Fruit fly (Drosophila melanogaster) whole organism, embryonic: ENCODE measurements around the gene gdl.

Experiments used
- Awh ChIP-seq: fragments of 200-800 bp; sonication (Bioruptor generic); IDR thresholded peaks from 2 replicates; pipeline ENCODE4, ENCODE4 v1.3.6; 2022; ENCODE audit warnings: missing biosample characterization, missing genetic modification characterization
- Bdp1 ChIP-seq: fragments of 200-800 bp; sonication (Bioruptor generic); optimal IDR thresholded peaks from 3 replicates; lab custom pipeline; 2016; ENCODE audit warnings: missing biosample characterization, missing genetic modification characterization
- Blimp-1 ChIP-seq: fragments of 200-800 bp; sonication (Bioruptor generic); optimal IDR thresholded peaks from 3 replicates; lab custom pipeline; 2018; ENCODE audit warnings: missing biosample characterization, missing genetic modification characterization, mild to moderate bottlenecking, moderate library complexity, missing genetic modification reagents
- CG10274 ChIP-seq: fragments of 200-800 bp; sonication (Bioruptor generic); optimal IDR thresholded peaks from 3 replicates; lab custom pipeline; 2017; ENCODE audit warnings: missing biosample characterization, mild to moderate bottlenecking, missing genetic modification characterization
- CG12219 ChIP-seq: fragments of 200-800 bp; sonication (Bioruptor generic); optimal IDR thresholded peaks from 3 replicates; lab custom pipeline; 2018; ENCODE audit warnings: missing biosample characterization, mild to moderate bottlenecking, missing genetic modification characterization
- CG14710 ChIP-seq: fragments of 200-800 bp; sonication (Bioruptor generic); optimal IDR thresholded peaks from 3 replicates; lab custom pipeline; 2019; ENCODE audit warnings: missing biosample characterization, mild to moderate bottlenecking, missing genetic modification characterization, moderate library complexity
- CG18476 ChIP-seq: fragments of 200-800 bp; sonication (Bioruptor generic); optimal IDR thresholded peaks from 2 replicates; lab custom pipeline; 2016; ENCODE audit warnings: missing biosample characterization, mild to moderate bottlenecking, missing genetic modification characterization
- CG18599 ChIP-seq: fragments of 200-800 bp; sonication (Bioruptor generic); optimal IDR thresholded peaks from 3 replicates; lab custom pipeline; 2017; ENCODE audit warnings: missing biosample characterization, missing genetic modification characterization, mild to moderate bottlenecking, moderate library complexity, missing genetic modification reagents
- CG18764 ChIP-seq: fragments of 200-800 bp; sonication (Bioruptor generic); optimal IDR thresholded peaks from 3 replicates; lab custom pipeline; 2016; ENCODE audit warnings: missing biosample characterization, missing genetic modification characterization
- CG2120 ChIP-seq: fragments of 200-800 bp; sonication (Bioruptor generic); optimal IDR thresholded peaks from 3 replicates; lab custom pipeline; 2016; ENCODE audit warnings: missing biosample characterization, missing genetic modification characterization
- CG2712 ChIP-seq: fragments of 200-800 bp; optimal IDR thresholded peaks from 3 replicates; lab custom pipeline; 2019; ENCODE audit warnings: missing biosample characterization, mild to moderate bottlenecking, missing genetic modification characterization, moderate library complexity
- CG30431 ChIP-seq: fragments of 200-800 bp; sonication (Bioruptor generic); optimal IDR thresholded peaks from 2 replicates; lab custom pipeline; 2017; ENCODE audit warnings: missing biosample characterization, missing genetic modification characterization
- CG31224 ChIP-seq: fragments of 200-800 bp; sonication (Bioruptor generic); IDR thresholded peaks from 2 replicates; pipeline ENCODE4 v1.3.6; 2022; ENCODE audit warnings: missing biosample characterization, missing genetic modification characterization
- CG3163 ChIP-seq: fragments of 200-800 bp; sonication (Bioruptor generic); optimal IDR thresholded peaks from 3 replicates; lab custom pipeline; 2016; ENCODE audit warnings: missing biosample characterization, missing genetic modification characterization
- CG33213 ChIP-seq: fragments of 200-800 bp; sonication (Bioruptor generic); optimal IDR thresholded peaks from 3 replicates; lab custom pipeline; 2016; ENCODE audit warnings: missing biosample characterization, missing genetic modification characterization
- CG3407 ChIP-seq: fragments of 200-800 bp; sonication (Bioruptor generic); optimal IDR thresholded peaks from 2 replicates; lab custom pipeline; 2018; ENCODE audit warnings: missing biosample characterization, mild to moderate bottlenecking, missing genetic modification characterization
- CG7786 ChIP-seq: fragments of 200-800 bp; sonication (Bioruptor generic); optimal IDR thresholded peaks from 2 replicates; lab custom pipeline; 2016; ENCODE audit warnings: missing biosample characterization, missing genetic modification characterization
- CG8089 ChIP-seq: fragments of 200-800 bp; sonication (Bioruptor generic); optimal IDR thresholded peaks from 3 replicates; lab custom pipeline; 2016; ENCODE audit warnings: missing biosample characterization, missing genetic modification characterization
- CG8281 ChIP-seq: fragments of 200-800 bp; sonication (Bioruptor generic); optimal IDR thresholded peaks from 2 replicates; lab custom pipeline; 2018; ENCODE audit warnings: missing biosample characterization, mild to moderate bottlenecking, missing genetic modification characterization, moderate library complexity
- CG8478 ChIP-seq: fragments of >200 bp; optimal IDR thresholded peaks from 2 replicates; lab custom pipeline; 2018
- CG8765 ChIP-seq: fragments of 200-800 bp; sonication (Bioruptor generic); IDR thresholded peaks from 2 replicates; pipeline ENCODE4 v1.3.6; 2022; ENCODE audit warnings: missing biosample characterization, missing genetic modification characterization
- CG8944 ChIP-seq: fragments of 200-800 bp; sonication (Bioruptor generic); optimal IDR thresholded peaks from 3 replicates; lab custom pipeline; 2016; ENCODE audit warnings: missing biosample characterization, missing genetic modification characterization
- CG9609 ChIP-seq: fragments of 200-800 bp; sonication (Bioruptor generic); optimal IDR thresholded peaks from 3 replicates; lab custom pipeline; 2016; ENCODE audit warnings: missing biosample characterization, missing genetic modification characterization
- Fer3 ChIP-seq: fragments of 200-800 bp; sonication (Bioruptor generic); optimal IDR thresholded peaks from 2 replicates; lab custom pipeline; 2018; ENCODE audit warnings: missing biosample characterization, mild to moderate bottlenecking, missing genetic modification characterization, moderate library complexity
- HHEX ChIP-seq: fragments of 200-800 bp; sonication (Bioruptor generic); optimal IDR thresholded peaks from 3 replicates; lab custom pipeline; 2017; ENCODE audit warnings: missing biosample characterization, mild to moderate bottlenecking, missing genetic modification characterization, missing genetic modification reagents
- HLH3B ChIP-seq: fragments of 200-800 bp; sonication (Bioruptor generic); IDR thresholded peaks from 2 replicates; pipeline ENCODE4 v1.3.6; 2022; ENCODE audit warnings: missing biosample characterization, missing genetic modification characterization
- Hey ChIP-seq: fragments of 200-800 bp; sonication (Bioruptor generic); optimal IDR thresholded peaks from 3 replicates; lab custom pipeline; 2018; ENCODE audit warnings: missing biosample characterization, mild to moderate bottlenecking, missing genetic modification characterization
- Hmx ChIP-seq: fragments of 200-800 bp; sonication (Bioruptor generic); optimal IDR thresholded peaks from 2 replicates; lab custom pipeline; 2016; ENCODE audit warnings: missing biosample characterization, missing genetic modification characterization
- Lhr ChIP-seq: fragments of 200-800 bp; sonication (Bioruptor generic); optimal IDR thresholded peaks from 3 replicates; lab custom pipeline; 2017; ENCODE audit warnings: mild to moderate bottlenecking, missing biosample characterization, missing genetic modification reagents, missing genetic modification characterization
- Nf-YB ChIP-seq: fragments of 200-800 bp; sonication (Bioruptor generic); optimal IDR thresholded peaks from 3 replicates; lab custom pipeline; 2019; ENCODE audit warnings: missing biosample characterization, mild to moderate bottlenecking, missing genetic modification characterization, moderate library complexity
- Oli ChIP-seq: fragments of 200-800 bp; sonication (Bioruptor generic); optimal IDR thresholded peaks from 2 replicates; lab custom pipeline; 2018; ENCODE audit warnings: missing biosample characterization, mild to moderate bottlenecking, missing genetic modification characterization, moderate library complexity
- Six4 ChIP-seq: fragments of 200-800 bp; sonication (Bioruptor generic); optimal IDR thresholded peaks from 2 replicates; lab custom pipeline; 2016; ENCODE audit warnings: missing biosample characterization, missing genetic modification characterization
- TFAM ChIP-seq: fragments of 200-800 bp; sonication (Bioruptor generic); optimal IDR thresholded peaks from 2 replicates; lab custom pipeline; 2017; ENCODE audit warnings: missing biosample characterization, missing genetic modification characterization, inconsistent platforms
- Xrp1 ChIP-seq: fragments of 200-800 bp; sonication (Bioruptor generic); IDR thresholded peaks from 2 replicates; pipeline ENCODE4 v1.3.6; 2022; ENCODE audit warnings: missing biosample characterization, missing genetic modification characterization
- esg ChIP-seq: fragments of 200-800 bp; sonication (Bioruptor generic); conservative IDR thresholded peaks from 2 replicates; pipeline ENCODE4 v1.3.6; 2022; ENCODE audit warnings: missing biosample characterization, missing genetic modification characterization
- ind ChIP-seq: fragments of 200-800 bp; sonication (Bioruptor generic); optimal IDR thresholded peaks from 3 replicates; lab custom pipeline; 2016; ENCODE audit warnings: missing biosample characterization, missing genetic modification characterization
- nerfin-1 ChIP-seq: fragments of 200-800 bp; sonication (Bioruptor generic); optimal IDR thresholded peaks from 3 replicates; lab custom pipeline; 2019; ENCODE audit warnings: missing biosample characterization, mild to moderate bottlenecking, missing genetic modification characterization, moderate library complexity
- pnt ChIP-seq: fragments of 200-800 bp; sonication (Bioruptor generic); optimal IDR thresholded peaks from 3 replicates; lab custom pipeline; 2016; ENCODE audit warnings: missing biosample characterization, missing genetic modification characterization
- scrt ChIP-seq: fragments of 200-800 bp; sonication (Bioruptor generic); optimal IDR thresholded peaks from 2 replicates; lab custom pipeline; 2018; ENCODE audit warnings: missing biosample characterization, mild to moderate bottlenecking, missing genetic modification characterization, moderate library complexity
- sd ChIP-seq: fragments of 200-800 bp; sonication (Bioruptor generic); optimal IDR thresholded peaks from 3 replicates; lab custom pipeline; 2018; ENCODE audit warnings: missing biosample characterization, mild to moderate bottlenecking, missing genetic modification characterization, moderate library complexity
- shn ChIP-seq: fragments of 200-800 bp; sonication (Bioruptor generic); optimal IDR thresholded peaks from 3 replicates; lab custom pipeline; 2016; ENCODE audit warnings: missing biosample characterization, missing genetic modification characterization
- sisA ChIP-seq: fragments of 200-800 bp; sonication (Bioruptor generic); IDR thresholded peaks from 2 replicates; pipeline ENCODE4 v1.3.6; 2022; ENCODE audit warnings: missing biosample characterization, missing genetic modification characterization
- so ChIP-seq: fragments of 200-800 bp; sonication (Bioruptor generic); IDR thresholded peaks from 3 replicates; pipeline ENCODE4 v1.3.6; 2022; ENCODE audit warnings: missing biosample characterization, missing genetic modification characterization
- sob ChIP-seq: fragments of 200-800 bp; sonication (Bioruptor generic); IDR thresholded peaks from 2 replicates; pipeline ENCODE4 v1.3.6; 2022; ENCODE audit warnings: missing biosample characterization, missing genetic modification characterization
- tgo ChIP-seq: fragments of 200-800 bp; sonication (Bioruptor generic); IDR thresholded peaks from 3 replicates; pipeline ENCODE4 v1.3.6; 2022; ENCODE audit warnings: missing biosample characterization, missing genetic modification characterization
- tll ChIP-seq, 2 experiments: fragments of 200-800 bp in 1 of 2; fragments of >200 bp in 1 of 2; sonication (Bioruptor generic) in 1 of 2; optimal IDR thresholded peaks; 2 replicates each; lab custom pipeline; 2017 to 2019; ENCODE audit warnings: missing biosample characterization in 2 of 2, missing genetic modification characterization in 2 of 2, mild to moderate bottlenecking in 1 of 2, moderate library complexity in 1 of 2
- twi ChIP-seq: fragments of 200-800 bp; optimal IDR thresholded peaks from 2 replicates; lab custom pipeline; 2019; ENCODE audit warnings: missing biosample characterization, mild to moderate bottlenecking, missing genetic modification characterization, moderate library complexity
- unc-4 ChIP-seq: fragments of 200-800 bp; sonication (Bioruptor generic); IDR thresholded peaks from 2 replicates; pipeline ENCODE4 v1.3.6; 2022; ENCODE audit warnings: missing biosample characterization, missing genetic modification characterization; ENCODE audit not compliant: partially characterized antibody
- wek ChIP-seq: fragments of 200-800 bp; sonication (Bioruptor generic); optimal IDR thresholded peaks from 3 replicates; lab custom pipeline; 2018; ENCODE audit warnings: missing biosample characterization, mild to moderate bottlenecking, missing genetic modification characterization, moderate library complexity
- zf30C ChIP-seq: fragments of 200-800 bp; sonication (Bioruptor generic); optimal IDR thresholded peaks from 3 replicates; lab custom pipeline; 2018; ENCODE audit warnings: missing biosample characterization, mild to moderate bottlenecking, missing genetic modification characterization

The gdl gene

DNA sequence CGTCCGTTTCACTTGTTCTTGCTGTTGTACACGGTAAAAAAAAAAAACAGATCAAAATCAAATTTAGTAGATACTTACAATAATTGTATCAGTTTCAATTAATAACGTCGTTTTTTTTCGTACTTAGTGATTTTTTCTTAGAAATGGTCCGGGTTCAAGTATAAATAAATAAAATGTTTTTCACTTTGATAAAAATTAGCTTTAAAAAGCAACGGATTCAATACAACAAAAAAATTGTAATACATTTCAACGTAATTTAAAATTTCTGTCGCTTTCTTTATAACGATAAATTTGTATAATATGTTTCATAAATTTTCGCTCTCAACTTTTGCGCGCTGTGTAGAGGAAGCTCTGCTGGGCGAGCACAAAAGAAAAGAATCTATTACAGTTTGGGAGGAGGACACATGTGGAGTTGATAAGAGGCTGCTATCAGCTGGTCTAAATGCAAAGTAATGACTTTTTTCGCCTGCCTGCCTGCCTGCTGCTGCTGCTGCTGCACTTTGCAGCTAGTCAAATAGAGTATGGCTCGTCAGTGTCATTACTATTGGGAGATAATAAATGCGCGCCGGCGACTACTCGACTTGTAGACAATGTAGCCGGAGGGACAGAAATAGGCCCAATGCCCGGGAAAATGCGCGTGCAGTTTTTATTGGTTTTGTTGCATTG lies 28.8 kb downstream of the gdl start (continued):
- no peak for TF ChIP-seq wek (GFP tag; lab: Kevin White, UChicago)
- peak; percentile 0 for TF ChIP-seq CG12219 (GFP tag; lab: Kevin White, UChicago)
- no peak for TF ChIP-seq CG9609 (GFP tag; lab: Kevin White, UChicago)
- TF ChIP-seq CG18476 (GFP tag; lab: Kevin White, UChicago), result peak; percentile 56
- peak; percentile 74 for TF ChIP-seq CG2120
- no peak for TF ChIP-seq CG8478 (lab: Kevin White, UChicago)
- peak; percentile 29 for TF ChIP-seq CG30431
- TF ChIP-seq scrt, result peak; percentile 49
- no peak for TF ChIP-seq CG7786 (GFP tag; lab: Kevin White, UChicago)
- TF ChIP-seq Bdp1 (GFP tag; lab: Kevin White, UChicago), result peak; percentile 24
- TF ChIP-seq CG33213 (GFP tag; lab: Kevin White, UChicago), result peak; percentile 7
- TF ChIP-seq Oli, result peak; percentile 78
- TF ChIP-seq HLH3B (GFP tag; lab: Robert Waterston, UW), result peak; percentile 23; the same call in 1 of the 2 replicates
- TF ChIP-seq CG8944 (GFP tag; lab: Kevin White, UChicago), result peak; percentile 11
- peak; percentile 46 for TF ChIP-seq esg (GFP tag; lab: Robert Waterston, UW)
- TF ChIP-seq CG3163 (GFP tag; lab: Kevin White, UChicago), result no peak
- TF ChIP-seq Awh (GFP tag; lab: Robert Waterston, UW), result 0 out of 2 replicates have a peak, but pooled peaks have one; percentile 16
- peak; percentile 53 for TF ChIP-seq Nf-YB (GFP tag; lab: Kevin White, UChicago)
- TF ChIP-seq CG8089, result no peak
- peak; percentile 65 for TF ChIP-seq Xrp1 (GFP tag; lab: Robert Waterston, UW)
- TF ChIP-seq zf30C (GFP tag; lab: Kevin White, UChicago), result peak; percentile 44
- peak; percentile 16 for TF ChIP-seq twi (tag; lab: Kevin White, UChicago)
- peak; percentile 55 for TF ChIP-seq CG3407 (GFP tag; lab: Kevin White, UChicago)
- peak; percentile 61 for TF ChIP-seq tgo (GFP tag; lab: Robert Waterston, UW)
- peak; percentile 2 for TF ChIP-seq pnt (GFP tag; lab: Kevin White, UChicago)
- peak; percentile 80 for TF ChIP-seq CG2712 (tag; lab: Kevin White, UChicago)
- TF ChIP-seq Hmx (GFP tag; lab: Kevin White, UChicago), result peak; percentile 49
- TF ChIP-seq CG31224 (GFP tag; lab: Robert Waterston, UW), result no peak
- no peak for TF ChIP-seq CG8765 (GFP tag; lab: Robert Waterston, UW)
- TF ChIP-seq tll (GFP tag; optimal IDR thresholded peaks at IDR 0.05; lab: Kevin White, UChicago), result peak in 1 of 2 experiments; percentile 77
- peak; percentile 52; the same call in 1 of the 2 replicates for TF ChIP-seq sob (GFP tag; lab: Robert Waterston, UW)
- TF ChIP-seq CG10274 (GFP tag; lab: Kevin White, UChicago), result peak; percentile 47
- TF ChIP-seq shn (GFP tag; lab: Kevin White, UChicago), result peak; percentile 49
- peak; percentile 58 for TF ChIP-seq CG18599 (GFP tag; lab: Kevin White, UChicago)
- TF ChIP-seq nerfin-1, result peak; percentile 58
- TF ChIP-seq sisA (GFP tag; lab: Robert Waterston, UW), result no peak; the same call in none of the 2 replicates
- TF ChIP-seq Six4 (GFP tag; lab: Kevin White, UChicago), result peak; percentile 0
- no peak for TF ChIP-seq Hey (tag; lab: Kevin White, UChicago)
- peak; percentile 4 for TF ChIP-seq sd (tag; lab: Kevin White, UChicago)
- TF ChIP-seq so, result no peak
- peak; percentile 64 for TF ChIP-seq ind (GFP tag; lab: Kevin White, UChicago)
- peak; percentile 49 for TF ChIP-seq CG8281 (tag; lab: Kevin White, UChicago)
- no peak for TF ChIP-seq Lhr (GFP tag; lab: Kevin White, UChicago)
- no peak for TF ChIP-seq CG18764 (GFP tag; lab: Kevin White, UChicago)
- peak; percentile 54 for TF ChIP-seq Fer3 (tag; lab: Kevin White, UChicago)
- TF ChIP-seq unc-4 (GFP tag; lab: Robert Waterston, UW), result no peak
- TF ChIP-seq HHEX (GFP tag; lab: Kevin White, UChicago), result peak; percentile 63
- peak; percentile 70 for TF ChIP-seq CG14710 (tag; lab: Kevin White, UChicago)
- no peak for TF ChIP-seq TFAM (GFP tag; lab: Kevin White, UChicago)
- TF ChIP-seq Blimp-1 (GFP tag; lab: Kevin White, UChicago), result peak; percentile 68
